Worm (Caenorhabditis elegans): ENCODE results near the gene nas-1.

DNA sequence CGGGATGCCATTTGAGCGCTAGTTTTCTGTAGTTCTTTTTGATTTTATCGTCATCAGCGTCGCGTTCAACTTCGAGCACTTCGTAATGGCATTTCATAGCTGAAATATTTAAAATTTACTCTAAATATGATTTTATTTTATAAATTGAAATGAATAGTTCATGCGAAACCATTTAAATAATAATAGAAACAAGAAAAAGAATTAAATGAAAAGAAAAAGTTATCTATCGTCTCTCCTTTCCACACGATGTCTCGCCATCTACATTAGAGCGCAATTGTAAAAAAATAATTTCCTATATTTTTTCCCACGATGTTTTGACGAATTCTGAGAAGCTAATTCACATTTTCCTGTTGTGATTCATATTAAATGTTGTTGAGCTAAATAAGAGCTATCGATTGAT is 12.4 kb upstream of the nas-1 start, which contains the start of gene dnj-17:
- TF ChIP-seq ZK337.2 (GFP tag; IDR thresholded peaks at IDR 0.05) (no peak), ceh-20 (GFP tag; IDR thresholded peaks at IDR 0.05) (no peak), nhr-77 (tag; optimal IDR thresholded peaks at IDR 0.05) (no peak), dpl-1 (GFP tag; optimal IDR thresholded peaks at IDR 0.05) (no peak)

Measured in whole organism, L4 larva.